Worm (Caenorhabditis elegans) whole organism, L4 larva: ENCODE results near the gene srx-33.

ENCODE experiments used
- F26F4.8 ChIP-seq: fragments of 200-800 bp; sonication (Bioruptor generic); conservative IDR thresholded peaks from 2 replicates; pipeline ENCODE4 v1.3.6; 2022; ENCODE audit warnings: missing genetic modification characterization, missing compliant biosample characterization
- R02D3.7 ChIP-seq: fragments of 150-350 bp; sonication (generic microtip); optimal IDR thresholded peaks from 3 replicates; lab custom pipeline; 2014; ENCODE audit warnings: missing biosample characterization, missing genetic modification characterization
- ZK337.2 ChIP-seq: fragments of 200-800 bp; sonication (Bioruptor generic); IDR thresholded peaks from 2 replicates; pipeline ENCODE4 v1.3.6; 2022; ENCODE audit warnings: missing genetic modification reagents, missing genetic modification characterization, missing compliant biosample characterization
- aha-1 ChIP-seq: fragments of 150-350 bp; peaks from one replicate; lab custom pipeline; 2014; ENCODE audit warnings: missing biosample characterization, missing genetic modification characterization
- aly-2 ChIP-seq: sonication (generic microtip); optimal IDR thresholded peaks from 2 replicates; lab custom pipeline; 2018; ENCODE audit warnings: missing biosample characterization, missing genetic modification characterization
- ama-1 ChIP-seq: fragments of 150-350 bp; optimal IDR thresholded peaks from 2 replicates; lab custom pipeline; 2014; ENCODE audit warnings: inconsistent platforms, mixed read lengths
- ceh-62 ChIP-seq: sonication (generic microtip); optimal IDR thresholded peaks from 2 replicates; lab custom pipeline; 2017; ENCODE audit warnings: missing biosample characterization, missing genetic modification characterization
- ceh-82 ChIP-seq: sonication (generic microtip); optimal IDR thresholded peaks from 2 replicates; lab custom pipeline; 2017; ENCODE audit warnings: missing biosample characterization, missing genetic modification characterization
- daf-16 ChIP-seq, 3 experiments: sonication (generic microtip); optimal IDR thresholded peaks; 2 replicates each; lab custom pipeline; 2016 to 2017; ENCODE audit warnings: missing genetic modification characterization in 3 of 3, missing genetic modification reagents in 3 of 3, mild to moderate bottlenecking in 2 of 3, missing compliant biosample characterization in 2 of 3, missing biosample characterization in 1 of 3, moderate library complexity in 1 of 3
- dmd-9 ChIP-seq: fragments of 200-800 bp; sonication (Bioruptor generic); IDR thresholded peaks from 2 replicates; pipeline ENCODE4 v1.3.6; 2022; ENCODE audit warnings: missing genetic modification reagents, missing genetic modification characterization, missing compliant biosample characterization
- dpl-1 ChIP-seq: fragments of 150-350 bp; optimal IDR thresholded peaks from 2 replicates; lab custom pipeline; 2014; ENCODE audit warnings: missing biosample characterization, missing genetic modification reagents, missing genetic modification characterization
- duxl-1 ChIP-seq: sonication (generic microtip); optimal IDR thresholded peaks from 2 replicates; lab custom pipeline; 2016; ENCODE audit warnings: mild to moderate bottlenecking, missing genetic modification characterization, moderate library complexity, missing compliant biosample characterization; ENCODE audit not compliant: poor library complexity
- dve-1 ChIP-seq: sonication (generic microtip); optimal IDR thresholded peaks from 2 replicates; lab custom pipeline; 2017; ENCODE audit warnings: antibody characterized with exemption, mild to moderate bottlenecking, missing genetic modification characterization, missing compliant biosample characterization; ENCODE audit not compliant: insufficient read depth
- hif-1 ChIP-seq, 2 experiments: sonication (generic microtip); optimal IDR thresholded peaks; 2 replicates each; lab custom pipeline; 2016 to 2017; ENCODE audit warnings: missing compliant biosample characterization in 2 of 2, missing genetic modification characterization in 2 of 2, missing genetic modification reagents in 2 of 2, missing genotype in 2 of 2, mild to moderate bottlenecking in 1 of 2
- hlh-11 ChIP-seq: fragments of 200-800 bp; sonication (Bioruptor generic); optimal IDR thresholded peaks from 2 replicates; lab custom pipeline; 2018; ENCODE audit warnings: mild to moderate bottlenecking, missing genetic modification characterization, missing compliant biosample characterization
- hlh-30 ChIP-seq: sonication (generic microtip); optimal IDR thresholded peaks from 2 replicates; lab custom pipeline; 2017; ENCODE audit warnings: antibody characterized with exemption, mild to moderate bottlenecking, missing genetic modification characterization, missing compliant biosample characterization; ENCODE audit not compliant: insufficient read depth
- lin-38 ChIP-seq: fragments of 200-800 bp; sonication (Bioruptor generic); IDR thresholded peaks from 2 replicates; pipeline ENCODE4 v1.3.6; 2022; ENCODE audit warnings: missing genetic modification reagents, missing genetic modification characterization, missing compliant biosample characterization
- lsy-2 ChIP-seq, 2 experiments: fragments of 150-350 bp in 1 of 2; sonication (generic microtip) in 1 of 2; optimal IDR thresholded peaks; 2 replicates each; lab custom pipeline; 2014 to 2017; ENCODE audit warnings: missing biosample characterization in 2 of 2, missing genetic modification characterization in 2 of 2
- mdt-29 ChIP-seq: fragments of 200-800 bp; sonication (Bioruptor generic); IDR thresholded peaks from 2 replicates; pipeline ENCODE4 v1.3.6; 2022; ENCODE audit warnings: missing genetic modification reagents, missing genetic modification characterization, missing compliant biosample characterization
- mep-1 ChIP-seq: fragments of 150-350 bp; sonication (generic microtip); optimal IDR thresholded peaks from 3 replicates; lab custom pipeline; 2014; ENCODE audit warnings: missing biosample characterization, missing genetic modification characterization
- mes-2 ChIP-seq: sonication (generic microtip); optimal IDR thresholded peaks from 2 replicates; lab custom pipeline; 2016; ENCODE audit warnings: missing genotype, mild to moderate bottlenecking, missing genetic modification characterization, missing compliant biosample characterization; ENCODE audit not compliant: poor library complexity, severe bottlenecking
- mxl-3 ChIP-seq: fragments of 200-800 bp; sonication (Bioruptor generic); optimal IDR thresholded peaks from 2 replicates; lab custom pipeline; 2018; ENCODE audit warnings: mild to moderate bottlenecking, missing genetic modification characterization, missing compliant biosample characterization
- nhr-102 ChIP-seq: sonication (generic microtip); optimal IDR thresholded peaks from 2 replicates; lab custom pipeline; 2016; ENCODE audit warnings: mild to moderate bottlenecking, missing genetic modification characterization, moderate library complexity, missing compliant biosample characterization
- nhr-237 ChIP-seq: sonication (generic microtip); optimal IDR thresholded peaks from 2 replicates; lab custom pipeline; 2017; ENCODE audit warnings: missing biosample characterization, missing genetic modification characterization
- nhr-28 ChIP-seq: fragments of 150-350 bp; optimal IDR thresholded peaks from 2 replicates; lab custom pipeline; 2014; ENCODE audit warnings: missing biosample characterization, missing genetic modification characterization
- nhr-41 ChIP-seq: fragments of 200-800 bp; sonication (Bioruptor generic); IDR thresholded peaks from 2 replicates; pipeline ENCODE4 v1.3.6; 2022; ENCODE audit warnings: missing genetic modification reagents, missing genetic modification characterization, missing compliant biosample characterization
- nhr-42 ChIP-seq: fragments of 200-800 bp; sonication (Bioruptor generic); IDR thresholded peaks from 2 replicates; pipeline ENCODE4 v1.3.6; 2022; ENCODE audit warnings: missing genetic modification characterization, missing compliant biosample characterization
- nhr-48 ChIP-seq: sonication (generic microtip); optimal IDR thresholded peaks from 2 replicates; lab custom pipeline; 2016; ENCODE audit warnings: mild to moderate bottlenecking, missing genetic modification characterization, missing compliant biosample characterization
- nhr-77 ChIP-seq: fragments of 150-350 bp; optimal IDR thresholded peaks from 2 replicates; lab custom pipeline; 2014; ENCODE audit warnings: missing biosample characterization, missing genetic modification characterization
- rbr-2 ChIP-seq: sonication (generic microtip); optimal IDR thresholded peaks from 2 replicates; lab custom pipeline; 2016; ENCODE audit warnings: missing genotype, missing genetic modification characterization, missing compliant biosample characterization
- spr-3 ChIP-seq: fragments of 200-800 bp; sonication (Bioruptor generic); optimal IDR thresholded peaks from 2 replicates; lab custom pipeline; 2018; ENCODE audit warnings: mild to moderate bottlenecking, missing genetic modification characterization, missing compliant biosample characterization
- tra-1 ChIP-seq: fragments of 200-800 bp; sonication (Bioruptor generic); IDR thresholded peaks from 2 replicates; pipeline ENCODE4 v1.3.6; 2022; ENCODE audit warnings: missing genetic modification reagents, missing genetic modification characterization, missing compliant biosample characterization
- unc-130 ChIP-seq: sonication (generic microtip); optimal IDR thresholded peaks from 2 replicates; lab custom pipeline; 2016; ENCODE audit warnings: missing genetic modification reagents, missing genetic modification characterization, missing compliant biosample characterization
- unc-62 ChIP-seq, 3 experiments: fragments of 150-350 bp in 1 of 3; sonication (generic microtip); optimal IDR thresholded peaks in 2 of 3; peaks in 1 of 3; 1 replicate in 1 of 3; 2 replicates in 2 of 3; lab custom pipeline; 2014 to 2017; ENCODE audit warnings: missing biosample characterization in 3 of 3, missing genetic modification characterization in 3 of 3, missing genetic modification reagents in 3 of 3, missing genotype in 1 of 3
- zfp-3 ChIP-seq: fragments of 200-800 bp; sonication (Bioruptor generic); conservative IDR thresholded peaks from 2 replicates; pipeline ENCODE4 v1.3.6; 2022; ENCODE audit warnings: missing genetic modification reagents, missing genetic modification characterization, missing compliant biosample characterization

The srx-33 gene

DNA sequence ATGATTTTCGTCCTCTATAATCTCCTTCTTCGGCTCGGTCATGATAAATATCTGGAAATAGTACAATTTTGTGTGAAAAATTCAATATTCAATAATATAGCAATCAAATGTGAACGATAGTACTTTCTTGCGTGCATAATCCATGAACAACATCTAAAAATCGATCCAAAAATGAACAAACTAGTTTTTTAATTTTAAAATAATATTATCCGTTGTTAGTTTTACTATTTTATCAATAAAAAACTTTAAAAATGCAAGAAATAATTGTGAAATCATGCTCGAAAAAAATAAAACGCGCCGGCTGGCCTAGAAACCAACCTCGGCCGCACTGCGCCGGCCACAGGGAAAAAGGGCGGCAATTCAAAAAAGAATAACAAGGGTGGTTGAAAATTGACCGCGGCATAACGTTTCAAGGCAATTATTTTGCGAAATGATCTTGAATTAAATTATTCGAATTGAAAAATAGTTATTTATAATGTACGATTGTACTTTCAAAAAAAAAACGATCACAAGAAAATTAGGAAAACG is 34.0 kb downstream of the srx-33 start, which contains the start of gene mys-1:
mys-1 (minus strand) TSS at position 51 of the 528 bp plus-strand sequence.
- TF ChIP-seq rbr-2 (tag; lab: Kevin White, UChicago), result peak; percentile 30
- no peak for TF ChIP-seq daf-16 (GFP tag; optimal IDR thresholded peaks at IDR 0.05; lab: Kevin White, UChicago)
- TF ChIP-seq daf-16 (tag; optimal IDR thresholded peaks at IDR 0.05; lab: Kevin White, UChicago), result peak; percentile 10
- TF ChIP-seq lsy-2 (tag; optimal IDR thresholded peaks at IDR 0.05; lab: Kevin White, UChicago), result peak in 1 of 2 experiments; percentile 67
- TF ChIP-seq hlh-30 (tag; lab: Kevin White, UChicago), result peak; percentile 29
- TF ChIP-seq unc-130 (GFP tag; lab: Kevin White, UChicago), result peak; percentile 76
- peak; percentile 66; the same call in 1 of the 2 replicates for TF ChIP-seq ZK337.2
- peak; percentile 10 for TF ChIP-seq dve-1 (tag; lab: Kevin White, UChicago)
- peak; percentile 76 for TF ChIP-seq duxl-1 (tag; lab: Kevin White, UChicago)
- TF ChIP-seq mdt-29 (GFP tag; lab: Robert Waterston, UW), result no peak
- peak; percentile 18 for TF ChIP-seq mep-1
- peak; percentile 66; the same call in 1 of the 2 replicates for TF ChIP-seq dmd-9 (GFP tag; lab: Robert Waterston, UW)
- peak in 1 of 2 experiments; percentile 69 for TF ChIP-seq hif-1 (tag; optimal IDR thresholded peaks at IDR 0.05; lab: Kevin White, UChicago)
- TF ChIP-seq mes-2 (tag; lab: Kevin White, UChicago), result peak; percentile 98
- peak; percentile 46 for TF ChIP-seq lin-38 (GFP tag; lab: Robert Waterston, UW)
- TF ChIP-seq tra-1 (GFP tag; lab: Robert Waterston, UW), result no peak
- TF ChIP-seq ceh-82 (tag; lab: Kevin White, UChicago), result no peak
- peak; percentile 34 for TF ChIP-seq nhr-102 (tag; lab: Kevin White, UChicago)
- TF ChIP-seq mxl-3 (GFP tag; lab: Kevin White, UChicago), result no peak
- peak; percentile 93 for TF ChIP-seq dpl-1
- no peak for TF ChIP-seq R02D3.7 (tag; lab: Kevin White, UChicago)

DNA sequence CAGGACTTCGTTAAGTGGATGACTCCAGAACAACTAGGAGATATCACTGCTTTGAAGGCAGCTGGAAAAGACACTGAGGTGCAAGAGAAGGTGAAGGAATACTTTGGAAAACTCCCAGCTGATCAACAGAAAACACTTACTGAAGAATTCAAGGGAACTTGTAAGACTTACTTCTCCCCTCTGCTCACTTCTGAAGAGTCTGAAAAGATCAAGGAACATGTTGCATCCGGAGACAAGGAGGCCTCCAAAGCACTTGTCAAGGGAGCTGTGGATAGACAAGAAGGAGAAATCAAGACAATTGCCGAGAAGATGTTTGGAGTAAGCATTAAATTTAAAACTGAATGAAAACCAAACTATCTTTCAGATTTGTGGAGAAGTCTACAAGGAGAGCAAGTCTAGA is 39.3 kb downstream of the srx-33 start:
- TF ChIP-seq F26F4.8 (GFP tag; lab: Robert Waterston, UW) (no peak), ama-1 (no peak), ceh-62 (tag; lab: Kevin White, UChicago) (no peak), mep-1 (no peak), hlh-11 (tag; lab: Kevin White, UChicago) (peak; percentile 0), aha-1 (tag; lab: Kevin White, UChicago) (peak; percentile 93), aly-2 (tag; lab: Kevin White, UChicago) (no peak), dve-1 (tag; lab: Kevin White, UChicago) (no peak), nhr-48 (tag; lab: Kevin White, UChicago) (no peak)

DNA sequence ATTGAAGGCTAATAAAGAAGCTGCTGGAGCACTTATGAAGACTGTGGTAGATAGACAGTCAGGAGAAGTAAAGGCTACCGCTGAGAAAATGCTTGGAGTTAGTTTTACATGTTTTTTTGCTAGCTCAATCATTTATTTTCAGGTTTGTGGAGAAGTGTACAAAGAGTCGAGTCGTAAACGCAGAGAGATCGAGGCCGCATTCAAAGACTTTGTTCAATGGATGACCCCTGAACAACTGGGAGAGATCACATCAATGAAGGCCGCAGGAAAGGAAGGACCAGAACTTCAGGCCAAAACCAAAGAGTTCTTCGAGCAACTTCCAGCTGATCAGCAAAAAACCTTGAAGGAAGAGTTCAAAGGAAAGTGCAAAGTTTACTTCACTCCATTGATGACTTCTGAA is 39.9 kb downstream of the srx-33 start:
- no peak for TF ChIP-seq nhr-41 (GFP tag; lab: Robert Waterston, UW)
- TF ChIP-seq unc-62 (GFP tag; optimal IDR thresholded peaks at IDR 0.05 in 1 of 2; lab: Kevin White, UChicago), result peak in 1 of 2 experiments; percentile 76
- TF ChIP-seq unc-62 (tag; optimal IDR thresholded peaks at IDR 0.05; lab: Kevin White, UChicago), result no peak
- TF ChIP-seq aha-1 (tag; lab: Kevin White, UChicago), result peak; percentile 87

DNA sequence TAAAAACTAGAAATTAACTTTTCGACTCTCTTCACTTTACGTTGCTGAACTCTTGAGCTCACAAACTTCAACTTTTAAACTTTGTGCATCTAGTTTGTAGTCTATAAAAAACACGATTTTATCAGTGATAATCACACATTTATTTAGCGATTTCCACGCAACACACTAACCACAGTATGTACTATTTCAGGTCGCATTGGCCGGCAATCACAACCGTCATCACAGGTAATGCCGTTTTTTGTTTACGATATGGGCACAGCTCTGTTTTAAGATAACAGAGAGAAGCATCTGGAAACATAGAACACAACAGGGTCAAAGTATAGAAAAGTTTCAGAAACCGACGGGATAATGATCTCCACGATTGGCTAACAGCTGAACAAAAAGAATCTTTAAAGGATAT is 42.5 kb downstream of the srx-33 start:
- TF ChIP-seq nhr-77 (tag; lab: Kevin White, UChicago), result peak; percentile 33
- peak; percentile 98 for TF ChIP-seq nhr-28 (tag; lab: Kevin White, UChicago)
- no peak for TF ChIP-seq spr-3 (GFP tag; lab: Kevin White, UChicago)
- peak in 1 of 2 experiments; percentile 26 for TF ChIP-seq unc-62 (GFP tag; optimal IDR thresholded peaks at IDR 0.05 in 1 of 2; lab: Kevin White, UChicago)
- no peak for TF ChIP-seq unc-62 (tag; optimal IDR thresholded peaks at IDR 0.05; lab: Kevin White, UChicago)
- TF ChIP-seq mes-2 (tag; lab: Kevin White, UChicago), result peak; percentile 41
- peak; percentile 34 for TF ChIP-seq hlh-30 (tag; lab: Kevin White, UChicago)
- no peak for TF ChIP-seq nhr-237 (tag; lab: Kevin White, UChicago)
- TF ChIP-seq hlh-11 (tag; lab: Kevin White, UChicago), result peak; percentile 20
- peak; percentile 91 for TF ChIP-seq aha-1 (tag; lab: Kevin White, UChicago)
- TF ChIP-seq daf-16 (GFP tag; optimal IDR thresholded peaks at IDR 0.05; lab: Kevin White, UChicago), result no peak
- peak; percentile 87 for TF ChIP-seq daf-16 (tag; optimal IDR thresholded peaks at IDR 0.05; lab: Kevin White, UChicago)
- TF ChIP-seq tra-1 (GFP tag; lab: Robert Waterston, UW), result peak; percentile 22; the same call in 1 of the 2 replicates
- TF ChIP-seq zfp-3, result no peak
- peak in 1 of 2 experiments; percentile 25 for TF ChIP-seq hif-1 (tag; optimal IDR thresholded peaks at IDR 0.05; lab: Kevin White, UChicago)
- TF ChIP-seq nhr-42 (GFP tag; lab: Robert Waterston, UW), result no peak
- peak; percentile 60 for TF ChIP-seq dve-1 (tag; lab: Kevin White, UChicago)
- TF ChIP-seq, all 104 proteins: peak for 11
